Fruit fly (Drosophila melanogaster): Measurements from ENCODE around the gene sba.

sba gene

DNA sequence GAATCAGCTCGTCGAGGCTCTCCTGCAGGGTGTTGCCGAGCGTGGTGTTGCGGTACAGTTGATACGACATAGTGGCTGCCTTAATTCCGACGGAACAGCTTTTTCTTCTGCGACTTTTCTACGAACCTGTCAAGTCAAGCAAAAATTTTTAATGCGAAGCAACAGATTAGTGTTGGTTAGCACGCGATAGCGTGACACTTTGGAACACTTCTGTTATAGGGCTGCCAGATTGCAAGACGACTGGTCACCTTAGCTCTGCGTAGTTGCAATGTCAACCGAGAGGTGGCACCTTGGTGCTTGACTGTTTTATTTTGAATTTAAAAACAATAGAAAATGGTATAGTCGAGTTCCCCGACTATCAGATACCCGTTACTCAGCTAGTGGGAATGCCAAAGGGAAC, 31.9 kb downstream of the sba start, which contains the start of gene TfIIA-S (continued):
- no peak for TF ChIP-seq Vsx1 (GFP tag; optimal IDR thresholded peaks at IDR 0.05)
- peak; percentile 86 for TF ChIP-seq CG7786 (GFP tag; optimal IDR thresholded peaks at IDR 0.05)
- no peak for TF ChIP-seq CG14860 (GFP tag; IDR thresholded peaks at IDR 0.05; ENCODE audit: partially characterized antibody)
- TF ChIP-seq CG17802 (tag; optimal IDR thresholded peaks at IDR 0.05): peak; percentile 59
- peak; percentile 42 for TF ChIP-seq Asciz (GFP tag; optimal IDR thresholded peaks at IDR 0.05)
- peak; percentile 84 for TF ChIP-seq CG11398 (GFP tag; optimal IDR thresholded peaks at IDR 0.05)
- TF ChIP-seq Bteb2 (GFP tag; optimal IDR thresholded peaks at IDR 0.05): peak; percentile 74
- TF ChIP-seq fu2 (GFP tag; optimal IDR thresholded peaks at IDR 0.05): peak; percentile 85
- peak; percentile 88 for TF ChIP-seq Dip3 (GFP tag; optimal IDR thresholded peaks at IDR 0.05)
- peak; percentile 86 for TF ChIP-seq her (GFP tag; optimal IDR thresholded peaks at IDR 0.05)
- no peak for TF ChIP-seq BtbVII (GFP tag; optimal IDR thresholded peaks at IDR 0.05)
- TF ChIP-seq CHES-1-like (GFP tag; optimal IDR thresholded peaks at IDR 0.05): peak; percentile 87
- no peak for TF ChIP-seq CG14050 (GFP tag; IDR thresholded peaks at IDR 0.05)
- peak; percentile 57 for TF ChIP-seq CG7839 (tag; optimal IDR thresholded peaks at IDR 0.05)
- peak; percentile 78 for TF ChIP-seq CG14710 (tag; optimal IDR thresholded peaks at IDR 0.05)
- TF ChIP-seq Gsc (GFP tag; IDR thresholded peaks at IDR 0.05): no peak
- TF ChIP-seq run (tag; optimal IDR thresholded peaks at IDR 0.05): no peak
- peak; percentile 69 for TF ChIP-seq Hr3 (GFP tag; optimal IDR thresholded peaks at IDR 0.05)
- peak; percentile 84 for TF ChIP-seq CG1792 (GFP tag; optimal IDR thresholded peaks at IDR 0.05)
- TF ChIP-seq CG1647 (GFP tag; optimal IDR thresholded peaks at IDR 0.05): peak; percentile 86
- peak in 1 of 2 experiments; percentile 49 for TF ChIP-seq bsh (GFP tag; optimal IDR thresholded peaks at IDR 0.05)
- no peak for TF ChIP-seq Dref (GFP tag; IDR thresholded peaks at IDR 0.05)
- TF ChIP-seq CG11696 (GFP tag; IDR thresholded peaks at IDR 0.05): no peak
- peak; percentile 52 for TF ChIP-seq Six4 (GFP tag; optimal IDR thresholded peaks at IDR 0.05)
- TF ChIP-seq MTF-1 (GFP tag; optimal IDR thresholded peaks at IDR 0.05; ENCODE audit: borderline replicate concordance): peak; percentile 76
- no peak for TF ChIP-seq ci (GFP tag; IDR thresholded peaks at IDR 0.05)
- TF ChIP-seq CG9215 (GFP tag; IDR thresholded peaks at IDR 0.05): no peak
- peak; percentile 80 for TF ChIP-seq pho (GFP tag; optimal IDR thresholded peaks at IDR 0.05)
- TF ChIP-seq CG33213 (GFP tag; optimal IDR thresholded peaks at IDR 0.05): peak; percentile 94
- peak; percentile 94 for TF ChIP-seq CG1603 (tag; optimal IDR thresholded peaks at IDR 0.05)
- peak; percentile 94 for TF ChIP-seq CG4617 (GFP tag; optimal IDR thresholded peaks at IDR 0.05; ENCODE audit: borderline replicate concordance)
- peak; percentile 70 for TF ChIP-seq CG18619 (GFP tag; optimal IDR thresholded peaks at IDR 0.05)
- TF ChIP-seq CG12104 (GFP tag; optimal IDR thresholded peaks at IDR 0.05): no peak
- TF ChIP-seq insv (GFP tag; optimal IDR thresholded peaks at IDR 0.05): peak in 1 of 2 experiments; percentile 44
- TF ChIP-seq gcm (GFP tag; optimal IDR thresholded peaks at IDR 0.05): no peak
- no peak for TF ChIP-seq CG12219 (GFP tag; optimal IDR thresholded peaks at IDR 0.05)
- peak; percentile 31 for TF ChIP-seq CG15269 (tag; optimal IDR thresholded peaks at IDR 0.05)
- no peak for TF ChIP-seq H15 (GFP tag; IDR thresholded peaks at IDR 0.05)
- TF ChIP-seq CG15601 (tag; optimal IDR thresholded peaks at IDR 0.05): peak; percentile 61
- peak; percentile 70 for TF ChIP-seq kay (GFP tag; optimal IDR thresholded peaks at IDR 0.05)
- peak; percentile 38; the same call in 1 of the 2 replicates for TF ChIP-seq onecut (GFP tag; IDR thresholded peaks at IDR 0.05)
- TF ChIP-seq CG18764 (GFP tag; optimal IDR thresholded peaks at IDR 0.05): peak; percentile 72
- TF ChIP-seq ac (GFP tag; optimal IDR thresholded peaks at IDR 0.05): no peak
- no peak for TF ChIP-seq CG10462 (GFP tag; optimal IDR thresholded peaks at IDR 0.05)
- TF ChIP-seq Gug (GFP tag; IDR thresholded peaks at IDR 0.05): peak; percentile 55; the same call in 2 of the 4 replicates
- TF ChIP-seq CG10431 (GFP tag; optimal IDR thresholded peaks at IDR 0.05): no peak
- peak; percentile 78 for TF ChIP-seq CG12942 (GFP tag; optimal IDR thresholded peaks at IDR 0.05)
- TF ChIP-seq CG13775 (GFP tag; optimal IDR thresholded peaks at IDR 0.05): peak; percentile 59
- no peak for TF ChIP-seq CG2678 (tag; optimal IDR thresholded peaks at IDR 0.05)
- no peak for TF ChIP-seq CG34422 (GFP tag; IDR thresholded peaks at IDR 0.05)
- peak; percentile 53 for TF ChIP-seq CG6272 (GFP tag; IDR thresholded peaks at IDR 0.05)

Data from whole organism, embryonic.